Worm (Caenorhabditis elegans) whole organism, late embryonic: ENCODE measurements around the gene Y22D7AL.6.
A peak's percentile ranks its signal among the peaks of the same experiment; 100 is the strongest.

Experiments used
- C38D4.7 ChIP-seq: fragments of 200-800 bp; sonication (Bioruptor generic); optimal IDR thresholded peaks from 2 replicates; lab custom pipeline; 2018; ENCODE audit warnings: mild to moderate bottlenecking, missing genetic modification characterization, moderate library complexity, missing compliant biosample characterization
- F13H6.1 ChIP-seq: sonication (generic microtip); optimal IDR thresholded peaks from 2 replicates; lab custom pipeline; 2016; ENCODE audit warnings: missing genetic modification characterization, missing compliant biosample characterization
- K02D7.2 ChIP-seq: sonication (generic microtip); optimal IDR thresholded peaks from 2 replicates; lab custom pipeline; 2017; ENCODE audit warnings: mild to moderate bottlenecking, missing genetic modification characterization, missing compliant biosample characterization
- ahr-1 ChIP-seq: sonication (generic microtip); optimal IDR thresholded peaks from 2 replicates; lab custom pipeline; 2016; ENCODE audit warnings: missing genetic modification characterization, missing compliant biosample characterization
- ama-1 ChIP-seq: fragments of 150-350 bp; optimal IDR thresholded peaks from 2 replicates; lab custom pipeline; 2014
- ceh-18 ChIP-seq: sonication (generic microtip); optimal IDR thresholded peaks from 2 replicates; lab custom pipeline; 2016; ENCODE audit warnings: missing genetic modification characterization, missing compliant biosample characterization
- ceh-2 ChIP-seq: sonication (generic microtip); optimal IDR thresholded peaks from 2 replicates; lab custom pipeline; 2016; ENCODE audit warnings: missing genotype, missing genetic modification characterization, missing compliant biosample characterization
- ceh-22 ChIP-seq: sonication (generic microtip); optimal IDR thresholded peaks from 2 replicates; lab custom pipeline; 2017; ENCODE audit warnings: missing biosample characterization, missing genetic modification characterization
- ceh-24 ChIP-seq: sonication (generic microtip); optimal IDR thresholded peaks from 2 replicates; lab custom pipeline; 2016; ENCODE audit warnings: mild to moderate bottlenecking, missing genetic modification characterization, missing compliant biosample characterization
- ceh-30 ChIP-seq: fragments of 150-350 bp; optimal IDR thresholded peaks from 2 replicates; lab custom pipeline; 2014; ENCODE audit warnings: missing biosample characterization, missing genetic modification characterization
- ceh-31 ChIP-seq: sonication (generic microtip); optimal IDR thresholded peaks from 2 replicates; lab custom pipeline; 2016; ENCODE audit warnings: missing genetic modification characterization, missing compliant biosample characterization
- ceh-45 ChIP-seq: fragments of 200-800 bp; sonication (Bioruptor generic); IDR thresholded peaks from 2 replicates; pipeline ENCODE4 v1.3.6; 2022; ENCODE audit warnings: missing genetic modification reagents, missing genetic modification characterization, missing compliant biosample characterization
- ceh-48 ChIP-seq: sonication (generic microtip); optimal IDR thresholded peaks from 2 replicates; lab custom pipeline; 2016; ENCODE audit warnings: missing genetic modification characterization, inconsistent platforms, missing compliant biosample characterization
- che-1 ChIP-seq: sonication (generic microtip); optimal IDR thresholded peaks from 2 replicates; lab custom pipeline; 2016; ENCODE audit warnings: mild to moderate bottlenecking, missing genetic modification characterization, missing compliant biosample characterization
- dve-1 ChIP-seq: sonication (generic microtip); optimal IDR thresholded peaks from 2 replicates; lab custom pipeline; 2017; ENCODE audit warnings: antibody characterized with exemption, mild to moderate bottlenecking, missing genetic modification characterization, missing compliant biosample characterization
- elt-2 ChIP-seq: sonication (generic microtip); optimal IDR thresholded peaks from 2 replicates; lab custom pipeline; 2016; ENCODE audit warnings: missing genetic modification reagents, missing genetic modification characterization, missing compliant biosample characterization
- ets-4 ChIP-seq: sonication (generic microtip); optimal IDR thresholded peaks from 2 replicates; lab custom pipeline; 2016; ENCODE audit warnings: missing genetic modification characterization, missing compliant biosample characterization
- fax-1 ChIP-seq: sonication (generic microtip); optimal IDR thresholded peaks from 2 replicates; lab custom pipeline; 2016; ENCODE audit warnings: missing genotype, missing genetic modification characterization, missing compliant biosample characterization
- hlh-13 ChIP-seq: fragments of 200-800 bp; sonication (Bioruptor generic); optimal IDR thresholded peaks from 2 replicates; lab custom pipeline; 2018; ENCODE audit warnings: mild to moderate bottlenecking, missing genetic modification characterization, missing compliant biosample characterization
- hlh-30 ChIP-seq: sonication (generic microtip); optimal IDR thresholded peaks from 2 replicates; lab custom pipeline; 2017; ENCODE audit warnings: antibody characterized with exemption, missing genetic modification characterization, missing compliant biosample characterization; ENCODE audit not compliant: insufficient read depth
- hlh-6 ChIP-seq: sonication (generic microtip); optimal IDR thresholded peaks from 2 replicates; lab custom pipeline; 2016; ENCODE audit warnings: missing genotype, missing genetic modification characterization, missing compliant biosample characterization
- lim-6 ChIP-seq: sonication (generic microtip); optimal IDR thresholded peaks from 2 replicates; lab custom pipeline; 2016; ENCODE audit warnings: missing genetic modification characterization, missing compliant biosample characterization
- lin-11 ChIP-seq: fragments of 200-800 bp; sonication (Bioruptor generic); optimal IDR thresholded peaks from 2 replicates; lab custom pipeline; 2018; ENCODE audit warnings: mild to moderate bottlenecking, missing genetic modification characterization, missing compliant biosample characterization
- madf-2 ChIP-seq: sonication (generic microtip); optimal IDR thresholded peaks from 2 replicates; lab custom pipeline; 2017; ENCODE audit warnings: missing genetic modification characterization, missing compliant biosample characterization
- mec-3 ChIP-seq: sonication (generic microtip); optimal IDR thresholded peaks from 2 replicates; lab custom pipeline; 2016; ENCODE audit warnings: borderline replicate concordance, missing genetic modification characterization, missing compliant biosample characterization
- nfya-1 ChIP-seq: sonication (generic microtip); optimal IDR thresholded peaks from 2 replicates; lab custom pipeline; 2017; ENCODE audit warnings: missing genetic modification characterization, mild to moderate bottlenecking, missing compliant biosample characterization, antibody characterized with exemption, moderate library complexity
- nhr-11 ChIP-seq: fragments of 150-350 bp; optimal IDR thresholded peaks from 2 replicates; lab custom pipeline; 2014; ENCODE audit warnings: missing biosample characterization, missing genetic modification characterization
- odd-2 ChIP-seq: sonication (generic microtip); optimal IDR thresholded peaks from 2 replicates; lab custom pipeline; 2017; ENCODE audit warnings: antibody characterized with exemption, mild to moderate bottlenecking, missing genetic modification characterization, missing compliant biosample characterization
- pax-1 ChIP-seq: fragments of 150-350 bp; optimal IDR thresholded peaks from 2 replicates; lab custom pipeline; 2014; ENCODE audit warnings: missing biosample characterization, missing genetic modification characterization
- pha-2 ChIP-seq: sonication (generic microtip); optimal IDR thresholded peaks from 2 replicates; lab custom pipeline; 2017; ENCODE audit warnings: mild to moderate bottlenecking, missing genetic modification characterization, missing compliant biosample characterization
- pha-4 ChIP-seq: fragments of 150-350 bp; optimal IDR thresholded peaks from 2 replicates; lab custom pipeline; 2018; ENCODE audit warnings: missing biosample characterization, missing genetic modification reagents, missing genetic modification characterization
- pros-1 ChIP-seq: fragments of 150-350 bp; optimal IDR thresholded peaks from 2 replicates; lab custom pipeline; 2014; ENCODE audit warnings: missing biosample characterization, missing genetic modification reagents, missing genetic modification characterization
- rnt-1 ChIP-seq: sonication (generic microtip); optimal IDR thresholded peaks from 2 replicates; lab custom pipeline; 2016; ENCODE audit warnings: missing genetic modification characterization, missing compliant biosample characterization
- syd-9 ChIP-seq: sonication (generic microtip); optimal IDR thresholded peaks from 2 replicates; lab custom pipeline; 2016; ENCODE audit warnings: mild to moderate bottlenecking, missing genetic modification characterization, moderate library complexity, missing compliant biosample characterization
- tbx-7 ChIP-seq: sonication (generic microtip); optimal IDR thresholded peaks from 2 replicates; lab custom pipeline; 2016; ENCODE audit warnings: missing genotype, missing genetic modification characterization, missing compliant biosample characterization
- unc-42 ChIP-seq: sonication (generic microtip); optimal IDR thresholded peaks from 2 replicates; lab custom pipeline; 2016; ENCODE audit warnings: missing genotype, missing genetic modification characterization, missing compliant biosample characterization
- unc-86 ChIP-seq: sonication (generic microtip); optimal IDR thresholded peaks from 2 replicates; lab custom pipeline; 2016; ENCODE audit warnings: missing genetic modification characterization, missing compliant biosample characterization
- ztf-16 ChIP-seq: sonication (generic microtip); optimal IDR thresholded peaks from 2 replicates; lab custom pipeline; 2017; ENCODE audit warnings: missing genetic modification characterization, missing compliant biosample characterization

Y22D7AL.6 gene

DNA sequence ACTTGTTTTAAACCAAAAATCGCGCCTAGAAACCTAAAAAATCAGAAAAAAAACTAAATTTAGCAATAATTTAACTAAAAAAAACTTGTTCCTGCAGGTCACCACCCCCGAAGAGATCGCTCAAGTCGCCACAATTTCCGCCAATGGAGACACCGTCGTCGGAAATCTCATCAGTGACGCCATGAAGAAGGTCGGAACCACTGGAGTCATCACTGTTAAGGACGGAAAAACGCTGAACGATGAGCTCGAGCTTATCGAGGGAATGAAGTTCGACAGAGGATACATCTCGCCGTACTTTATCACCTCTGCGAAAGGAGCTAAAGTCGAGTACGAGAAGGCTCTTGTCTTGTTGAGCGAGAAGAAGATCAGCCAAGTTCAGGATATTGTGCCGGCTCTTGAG, 16.6 kb downstream of the Y22D7AL.6 start:
- TF ChIP-seq nhr-11 (tag; lab: Kevin White, UChicago) (no peak), pha-4 (tag; lab: Kevin White, UChicago) (no peak), pax-1 (no peak), ahr-1 (no peak), hlh-6 (no peak), ets-4 (no peak), syd-9 (tag; lab: Kevin White, UChicago) (no peak), odd-2 (tag; lab: Kevin White, UChicago) (no peak), dve-1 (tag; lab: Kevin White, UChicago) (no peak), madf-2 (tag; lab: Kevin White, UChicago) (no peak), ztf-16 (no peak), ceh-30 (no peak), hlh-13 (no peak), tbx-7 (tag; lab: Kevin White, UChicago) (no peak), ama-1 (lab: Kevin White, UChicago) (no peak), unc-42 (tag; lab: Kevin White, UChicago) (no peak), ceh-48 (tag; lab: Kevin White, UChicago) (no peak)
- TF ChIP-seq, all 69 proteins: peak for 0

DNA sequence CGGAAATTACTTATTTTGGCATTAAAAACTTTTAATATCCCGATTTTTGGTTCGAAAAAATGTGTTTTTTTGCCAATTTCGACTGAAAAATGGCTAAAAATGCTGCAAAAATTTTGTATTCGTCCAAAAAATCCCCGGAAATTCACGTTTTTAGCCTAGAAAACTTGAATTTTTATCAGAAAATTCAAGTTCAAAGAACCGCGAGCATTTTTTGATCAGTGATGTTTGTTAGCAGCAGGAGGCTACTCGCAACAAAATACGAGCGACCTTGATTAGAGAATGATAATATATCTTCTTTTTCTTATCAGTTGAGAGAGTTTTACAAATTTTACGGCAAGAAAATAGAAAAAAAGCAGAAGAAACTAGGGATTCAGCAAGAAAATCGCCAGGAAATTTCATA, 17.6 kb downstream of the Y22D7AL.6 start:
- TF ChIP-seq ceh-31 (tag; lab: Kevin White, UChicago) (no peak), che-1 (tag; lab: Kevin White, UChicago) (no peak), hlh-30 (tag; lab: Kevin White, UChicago) (no peak), ets-4 (no peak), F13H6.1 (tag; lab: Kevin White, UChicago) (no peak), elt-2 (tag; lab: Kevin White, UChicago) (peak; percentile 41)

DNA sequence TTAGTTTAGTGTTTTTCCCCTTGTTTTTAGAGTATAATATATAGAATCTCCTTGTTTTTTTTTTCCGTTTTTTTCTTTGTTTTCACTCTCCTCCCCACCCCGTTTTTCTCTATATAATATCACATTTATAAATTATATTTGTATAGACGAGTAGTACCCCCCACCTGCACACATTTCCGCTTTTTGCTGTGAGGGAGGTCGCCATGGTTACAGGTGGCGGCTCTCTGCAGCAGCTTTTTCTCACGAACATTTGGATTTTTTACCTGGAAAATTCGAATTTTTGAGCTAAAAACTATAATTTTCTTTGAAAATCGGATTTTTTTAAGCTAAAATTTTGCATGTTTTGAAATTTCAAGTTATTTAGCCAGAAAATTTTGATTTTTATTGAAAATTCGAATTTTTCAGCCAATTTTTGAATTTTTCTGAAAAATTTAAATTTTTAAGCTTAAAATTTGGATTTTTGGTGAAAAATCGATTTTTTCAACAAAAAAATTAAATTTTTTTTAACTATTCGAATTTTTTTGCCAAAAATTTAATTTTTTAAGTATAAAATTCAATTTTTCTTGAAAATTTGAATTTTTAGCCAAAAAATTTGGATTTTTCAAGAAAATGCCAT, 21.0 kb downstream of the Y22D7AL.6 start:
- TF ChIP-seq ceh-45 (GFP tag; lab: Robert Waterston, UW) (no peak), lin-11 (tag; lab: Kevin White, UChicago) (no peak), unc-86 (tag; lab: Kevin White, UChicago) (no peak), rnt-1 (no peak), unc-42 (tag; lab: Kevin White, UChicago) (no peak), pha-2 (no peak), ahr-1 (no peak), ceh-31 (tag; lab: Kevin White, UChicago) (no peak), pax-1 (no peak), C38D4.7 (GFP tag; lab: Kevin White, UChicago) (no peak), mec-3 (no peak)

DNA sequence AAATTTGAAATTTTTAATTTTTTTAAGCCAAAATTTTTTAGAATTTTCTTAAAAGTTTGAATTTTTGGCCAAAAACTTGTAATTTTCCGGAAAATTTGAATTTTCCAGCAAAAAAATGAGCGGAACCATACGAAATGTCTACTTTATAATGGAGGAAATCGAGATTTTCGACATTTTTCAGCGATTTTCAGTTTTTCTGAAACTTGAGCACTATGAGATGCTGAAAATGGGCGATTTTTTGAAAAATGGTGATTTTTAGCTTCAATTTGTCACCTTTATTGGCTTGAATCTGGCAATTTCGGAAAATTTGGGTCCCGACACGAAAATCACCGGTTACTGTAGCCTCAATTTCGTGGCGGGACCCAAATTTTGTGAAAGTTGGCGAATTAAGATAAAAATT, 21.8 kb downstream of the Y22D7AL.6 start, which contains the start of gene Y22D7AL.4:
Gene Y22D7AL.4, plus strand, starts transcription at position 109 of the 400 bp plus-strand sequence.
- TF ChIP-seq madf-2 (tag; lab: Kevin White, UChicago), result no peak
- TF ChIP-seq hlh-30 (tag; lab: Kevin White, UChicago), result no peak
- TF ChIP-seq hlh-13, result no peak
- no peak for TF ChIP-seq lim-6 (tag; lab: Kevin White, UChicago)
- TF ChIP-seq ceh-2, result no peak
- no peak for TF ChIP-seq ceh-18 (tag; lab: Kevin White, UChicago)
- no peak for TF ChIP-seq nfya-1 (tag; lab: Kevin White, UChicago)
- TF ChIP-seq fax-1, result no peak
- TF ChIP-seq lin-11 (tag; lab: Kevin White, UChicago), result no peak
- no peak for TF ChIP-seq K02D7.2 (tag; lab: Kevin White, UChicago)
- TF ChIP-seq che-1 (tag; lab: Kevin White, UChicago), result no peak
- no peak for TF ChIP-seq ceh-24 (tag; lab: Kevin White, UChicago)
- no peak for TF ChIP-seq pros-1
- no peak for TF ChIP-seq ahr-1
- no peak for TF ChIP-seq ceh-22
- TF ChIP-seq C38D4.7 (GFP tag; lab: Kevin White, UChicago), result no peak
